Fruit fly (Drosophila melanogaster): Measurements from ENCODE around the gene CG34164.

DNA sequence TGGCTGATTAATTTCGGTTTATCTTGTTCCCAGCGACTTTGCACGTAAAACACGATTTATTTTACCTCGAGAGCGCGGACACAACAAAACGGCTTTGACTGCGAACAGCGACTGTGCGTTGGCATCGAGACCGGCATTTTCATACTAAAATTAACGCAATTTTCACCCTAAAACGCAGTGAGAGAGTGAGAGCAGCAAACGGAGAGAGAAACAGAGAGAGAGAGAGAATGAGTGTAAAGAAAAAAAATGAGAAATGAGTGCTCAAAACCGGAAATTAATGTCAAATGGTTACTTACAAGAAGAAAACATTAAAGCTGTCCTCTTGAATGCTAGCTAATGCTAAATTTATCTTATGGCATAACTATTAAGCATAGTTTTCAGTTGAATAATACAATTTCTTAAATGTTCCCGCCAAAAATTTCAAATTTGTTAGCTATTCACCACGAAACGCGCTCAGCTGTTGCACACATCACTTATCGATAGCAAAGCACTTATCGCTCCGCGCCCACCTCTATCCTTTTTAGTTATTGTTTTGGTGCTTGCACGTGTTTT is at the start of gene CG34164, which contains the start of the genes JhI-21 and RpL7-like:
- TF ChIP-seq insv (optimal IDR thresholded peaks at IDR 0.05), result no peak
- TF ChIP-seq Sin3A (optimal IDR thresholded peaks at IDR 0.05), result no peak
- no peak for TF ChIP-seq psq (optimal IDR thresholded peaks at IDR 0.05)
